Fruit fly (Drosophila melanogaster): ENCODE results near the gene Elys.

The Elys gene

DNA sequence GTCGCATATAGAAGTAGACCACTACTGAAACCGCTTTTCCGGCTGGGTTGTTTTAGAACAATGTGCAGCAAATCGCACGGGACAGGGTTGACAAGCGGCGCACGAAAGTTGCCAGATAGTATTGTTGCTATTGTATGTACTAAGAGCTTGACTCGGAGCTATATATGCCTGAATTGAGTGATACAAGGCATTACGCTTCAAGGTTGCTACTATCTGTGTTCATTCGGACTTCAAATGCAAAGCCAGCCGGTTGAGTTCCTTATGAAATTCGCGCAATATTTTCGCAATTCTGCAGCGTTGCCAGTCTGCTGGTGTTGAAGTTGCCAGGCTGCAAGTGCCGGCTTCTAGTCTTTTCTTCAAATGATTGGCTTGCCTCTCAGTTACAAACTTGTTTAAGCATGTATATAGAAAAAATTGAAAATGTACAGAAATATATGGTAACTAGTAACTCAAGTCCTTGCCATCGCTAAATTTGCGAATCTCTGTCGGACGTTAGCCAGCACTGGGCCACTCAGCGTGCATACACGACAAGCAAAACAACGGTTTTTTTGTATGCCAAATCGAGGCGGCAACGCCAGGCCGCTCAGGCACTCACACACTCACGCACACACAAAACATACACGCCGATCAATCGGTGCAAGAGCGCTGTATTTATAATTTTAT is at the start of gene Elys, which contains the start of gene Ranbp21:
Elys (plus strand) TSS at position 549 of the 663 bp plus-strand sequence.
Ranbp21 (minus strand) TSS at position 513 of the 663 bp plus-strand sequence.
- TF ChIP-seq CG8478 (optimal IDR thresholded peaks at IDR 0.05): no peak

DNA sequence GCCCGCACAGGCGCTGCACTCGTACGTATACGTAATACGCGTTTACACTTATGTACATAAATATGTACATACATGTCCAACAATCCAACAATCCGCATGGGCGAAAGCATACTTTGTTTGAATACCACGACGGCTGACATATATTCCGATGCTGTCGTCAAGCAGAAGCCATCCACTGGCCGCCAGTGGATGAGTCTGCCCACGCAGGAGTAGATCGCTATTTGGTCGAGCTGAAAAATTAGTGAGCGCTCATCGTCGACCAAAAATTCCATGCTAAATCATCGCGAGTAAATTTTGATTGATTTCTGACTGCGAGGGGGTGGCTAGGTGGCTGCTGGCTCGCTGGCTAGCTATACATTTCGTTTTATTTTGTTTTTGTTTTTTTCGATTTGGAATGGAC is 49.6 kb upstream of the Elys start:
- TF ChIP-seq pan (optimal IDR thresholded peaks at IDR 0.05) (no peak), psq (optimal IDR thresholded peaks at IDR 0.05) (no peak), Dll (optimal IDR thresholded peaks at IDR 0.05) (no peak), usp (GFP tag; optimal IDR thresholded peaks at IDR 0.05) (no peak), EcR (GFP tag; optimal IDR thresholded peaks at IDR 0.05) (no peak), CG8478 (optimal IDR thresholded peaks at IDR 0.05) (no peak)

- TF ChIP-seq EcR (GFP tag; optimal IDR thresholded peaks at IDR 0.05) (no peak), Dll (optimal IDR thresholded peaks at IDR 0.05) (no peak), psq (optimal IDR thresholded peaks at IDR 0.05) (no peak), usp (GFP tag; optimal IDR thresholded peaks at IDR 0.05) (no peak), CG8478 (optimal IDR thresholded peaks at IDR 0.05) (no peak), pan (optimal IDR thresholded peaks at IDR 0.05) (no peak)
These were observed 48.2 kb upstream of the Elys start for dm6 chrX:19603953-19604352.

dm6 chrX:19604997-19605396 is 47.1 kb upstream of the Elys start, which contains the start of gene CG14207:
Gene CG14207 (plus strand): TSS chrX:19605199.
- TF ChIP-seq Dll (optimal IDR thresholded peaks at IDR 0.05) (no peak), psq (optimal IDR thresholded peaks at IDR 0.05) (no peak), pan (optimal IDR thresholded peaks at IDR 0.05) (no peak), usp (GFP tag; optimal IDR thresholded peaks at IDR 0.05) (no peak)

DNA sequence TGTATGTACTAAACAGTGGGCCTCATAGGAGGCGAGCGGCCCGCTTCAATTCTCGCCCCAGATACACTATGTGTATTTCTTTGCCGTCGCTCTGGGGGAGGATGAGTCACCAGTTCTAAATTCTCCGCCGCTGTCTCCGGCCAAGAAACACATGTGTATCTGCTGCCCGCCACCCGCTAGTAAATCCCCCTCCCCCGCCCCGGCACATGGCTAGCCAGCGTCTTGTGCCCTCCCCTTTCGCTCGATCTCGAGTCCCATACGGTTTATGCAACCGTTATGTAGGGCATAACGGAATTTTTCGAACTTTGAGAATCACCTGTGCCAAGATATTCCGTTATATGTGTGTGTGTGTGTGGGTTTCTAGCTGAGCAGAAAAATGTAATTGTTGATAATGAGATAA is 46.2 kb upstream of the Elys start:
- no peak for TF ChIP-seq usp (GFP tag; optimal IDR thresholded peaks at IDR 0.05)
- TF ChIP-seq psq (optimal IDR thresholded peaks at IDR 0.05): no peak
- no peak for TF ChIP-seq Dll (optimal IDR thresholded peaks at IDR 0.05)
- no peak for TF ChIP-seq EcR (GFP tag; optimal IDR thresholded peaks at IDR 0.05)
- TF ChIP-seq CG8478 (optimal IDR thresholded peaks at IDR 0.05): no peak
- no peak for TF ChIP-seq pan (optimal IDR thresholded peaks at IDR 0.05)

DNA sequence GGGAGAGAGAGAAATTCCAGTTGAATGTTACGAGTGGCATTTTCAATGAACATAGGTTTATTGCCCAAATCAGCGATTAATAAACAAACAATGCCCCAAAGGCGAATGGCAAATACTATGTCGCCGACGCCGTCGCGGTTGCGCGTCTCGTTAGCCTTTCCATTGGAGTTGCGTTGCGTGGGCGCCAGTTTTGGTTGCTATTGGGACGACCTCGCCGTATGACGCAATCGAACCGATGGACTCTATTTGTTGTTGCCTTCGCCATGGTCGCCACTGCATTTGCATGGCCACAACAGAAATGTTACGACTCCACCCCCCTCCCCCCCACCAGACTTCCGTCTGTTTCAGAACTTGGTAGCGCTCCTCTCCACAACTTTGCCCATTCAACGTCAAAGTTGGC is 45.5 kb upstream of the Elys start:
- no peak for TF ChIP-seq Dll (optimal IDR thresholded peaks at IDR 0.05)
- TF ChIP-seq usp (GFP tag; optimal IDR thresholded peaks at IDR 0.05): no peak
- no peak for TF ChIP-seq EcR (GFP tag; optimal IDR thresholded peaks at IDR 0.05)
- no peak for TF ChIP-seq pan (optimal IDR thresholded peaks at IDR 0.05)
- TF ChIP-seq CG8478 (optimal IDR thresholded peaks at IDR 0.05): no peak
- TF ChIP-seq psq (optimal IDR thresholded peaks at IDR 0.05): no peak

DNA sequence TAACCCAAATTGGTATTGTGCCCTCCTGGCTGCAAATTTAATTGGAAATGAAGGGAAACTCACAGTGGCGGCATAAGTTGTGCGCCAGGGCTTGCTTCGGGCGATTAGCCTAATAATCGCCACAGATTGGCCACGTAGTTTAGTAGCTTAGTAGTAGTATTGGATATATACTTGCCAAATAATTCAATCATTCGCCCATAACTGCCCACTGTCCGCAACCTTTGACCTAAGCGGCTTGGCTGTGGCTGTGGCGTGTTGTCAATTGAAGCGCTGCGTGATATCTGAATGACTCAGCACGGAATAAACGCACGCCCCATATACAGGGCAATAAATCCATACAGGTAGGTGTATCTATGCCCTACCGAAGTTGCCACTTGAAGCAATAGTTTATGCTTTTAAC is 45.1 kb upstream of the Elys start:
- no peak for TF ChIP-seq psq (optimal IDR thresholded peaks at IDR 0.05)
- TF ChIP-seq usp (GFP tag; optimal IDR thresholded peaks at IDR 0.05): no peak
- TF ChIP-seq Dll (optimal IDR thresholded peaks at IDR 0.05): no peak

DNA sequence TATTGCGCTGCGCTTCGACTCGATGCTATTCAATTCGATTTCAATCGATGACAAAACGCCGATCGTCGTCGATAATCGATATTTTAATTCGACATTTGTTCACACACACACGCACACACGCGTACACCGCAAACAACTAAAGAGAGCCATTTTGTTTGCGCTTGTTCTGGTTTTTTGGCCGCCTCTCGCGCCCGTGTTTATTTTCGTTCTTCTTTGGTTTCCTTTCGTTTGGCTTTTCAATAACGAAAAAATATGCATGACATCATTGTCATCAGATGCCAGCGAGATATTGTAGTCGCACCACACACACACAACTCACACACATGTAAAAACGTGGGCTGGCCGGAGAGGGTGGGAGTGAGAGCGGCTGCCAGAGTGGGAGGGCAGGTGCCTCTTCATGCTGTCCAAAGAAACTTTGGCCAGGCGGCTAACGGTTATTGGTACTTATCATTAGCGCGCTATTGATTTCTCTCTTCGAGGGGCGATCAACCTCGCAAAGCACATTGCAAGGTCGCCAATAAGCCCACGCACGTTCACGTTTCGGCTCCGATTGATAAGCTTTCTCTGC is 44.0 kb upstream of the Elys start:
- TF ChIP-seq EcR (GFP tag; optimal IDR thresholded peaks at IDR 0.05): no peak
- no peak for TF ChIP-seq CG8478 (optimal IDR thresholded peaks at IDR 0.05)
- TF ChIP-seq psq (optimal IDR thresholded peaks at IDR 0.05): no peak
- TF ChIP-seq usp (GFP tag; optimal IDR thresholded peaks at IDR 0.05): no peak
- no peak for TF ChIP-seq pan (optimal IDR thresholded peaks at IDR 0.05)
- TF ChIP-seq Dll (optimal IDR thresholded peaks at IDR 0.05): no peak

DNA sequence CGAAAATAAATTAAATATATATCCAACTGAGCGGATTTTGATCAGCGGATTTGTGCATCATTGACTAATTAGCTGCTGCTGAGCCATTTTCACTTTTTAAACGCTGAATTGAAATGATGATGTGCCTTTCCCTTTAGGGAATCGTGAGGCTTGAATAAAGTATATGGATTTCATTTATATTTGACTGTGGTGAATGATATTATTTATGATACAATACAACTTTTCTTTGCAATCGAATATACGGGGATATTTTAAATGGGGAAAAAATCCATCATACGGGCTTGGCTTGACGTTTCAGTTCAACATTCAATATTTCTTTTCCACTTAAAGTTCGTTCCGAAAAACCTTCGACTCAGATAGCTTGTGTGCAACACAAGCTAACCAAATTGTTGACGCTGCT is 40.9 kb upstream of the Elys start, which contains the start of the genes Shawn and Tyler:
Shawn (plus strand) TSS at position 301 of the 400 bp plus-strand sequence.
Tyler (plus strand) TSS at position 301 of the 400 bp plus-strand sequence.
- TF ChIP-seq Dll (optimal IDR thresholded peaks at IDR 0.05): no peak
- no peak for TF ChIP-seq psq (optimal IDR thresholded peaks at IDR 0.05)
- TF ChIP-seq CG8478 (optimal IDR thresholded peaks at IDR 0.05): no peak
- no peak for TF ChIP-seq EcR (GFP tag; optimal IDR thresholded peaks at IDR 0.05)
- no peak for TF ChIP-seq usp (GFP tag; optimal IDR thresholded peaks at IDR 0.05)
- TF ChIP-seq pan (optimal IDR thresholded peaks at IDR 0.05): no peak

dm6 chrX:19613473-19613872 is 38.6 kb upstream of the Elys start:
- TF ChIP-seq pan (optimal IDR thresholded peaks at IDR 0.05) (no peak), CG8478 (optimal IDR thresholded peaks at IDR 0.05) (no peak), psq (optimal IDR thresholded peaks at IDR 0.05) (no peak), Dll (optimal IDR thresholded peaks at IDR 0.05) (no peak), EcR (GFP tag; optimal IDR thresholded peaks at IDR 0.05) (no peak), usp (GFP tag; optimal IDR thresholded peaks at IDR 0.05) (no peak)

DNA sequence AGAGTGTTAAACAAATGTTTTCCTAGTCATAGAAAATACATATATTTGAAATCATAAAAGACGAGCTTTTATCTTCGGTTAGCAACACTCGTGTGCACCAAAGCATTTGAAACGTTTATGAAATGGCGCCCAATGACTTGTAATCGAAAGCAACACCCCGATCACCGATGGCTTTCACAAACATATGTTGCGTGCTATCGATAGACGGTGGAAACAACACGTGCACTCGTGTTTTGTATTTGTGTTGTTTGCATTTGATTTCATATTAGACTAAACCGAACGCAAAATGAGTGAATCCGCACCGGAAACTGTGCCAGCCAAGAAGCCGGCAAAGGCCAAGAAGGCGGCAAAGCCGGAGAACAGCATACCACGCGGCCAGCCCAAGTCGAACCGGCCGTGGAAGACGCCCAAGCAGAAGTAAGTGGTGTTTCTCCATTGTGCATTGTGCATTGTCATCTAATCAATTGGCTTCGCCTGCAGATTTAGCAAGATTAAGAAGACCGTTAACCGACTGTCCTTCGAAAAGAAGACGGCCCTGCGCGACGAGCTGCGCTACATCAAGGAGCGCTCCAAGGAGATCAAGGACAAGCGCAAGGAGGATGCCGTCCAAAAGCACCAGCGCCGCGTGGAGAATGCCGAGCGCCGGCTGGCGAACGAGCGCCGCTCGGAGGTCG is 36.0 kb upstream of the Elys start, which contains the start of gene CG14210:
CG14210 (plus strand) TSS at position 207 of the 674 bp plus-strand sequence.
- TF ChIP-seq pan (optimal IDR thresholded peaks at IDR 0.05) (no peak), EcR (GFP tag; optimal IDR thresholded peaks at IDR 0.05) (no peak), CG8478 (optimal IDR thresholded peaks at IDR 0.05) (no peak), Dll (optimal IDR thresholded peaks at IDR 0.05) (no peak), psq (optimal IDR thresholded peaks at IDR 0.05) (no peak), usp (GFP tag; optimal IDR thresholded peaks at IDR 0.05) (no peak)

dm6 chrX:19618183-19618740 is 33.8 kb upstream of the Elys start, which contains the start of the genes Pstk and Tim9b:
Gene Pstk (minus strand): TSS chrX:19618537.
Gene Tim9b (minus strand): TSS chrX:19618537.
- TF ChIP-seq CG8478 (optimal IDR thresholded peaks at IDR 0.05) (no peak), EcR (GFP tag; optimal IDR thresholded peaks at IDR 0.05) (no peak), psq (optimal IDR thresholded peaks at IDR 0.05) (no peak), Dll (optimal IDR thresholded peaks at IDR 0.05) (no peak), usp (GFP tag; optimal IDR thresholded peaks at IDR 0.05) (no peak), pan (optimal IDR thresholded peaks at IDR 0.05) (no peak)

Data from whole organism.